Worm (Caenorhabditis elegans) whole organism, L2 larva: Measurements from ENCODE around the gene cox-14.
A peak's percentile ranks its signal among the peaks of the same experiment; 100 is the strongest.

Experiments used
- C34F6.9 ChIP-seq: fragments of 150-350 bp; optimal IDR thresholded peaks from 2 replicates; lab custom pipeline; 2014; ENCODE audit warnings: missing biosample characterization, missing genetic modification characterization
- F13H6.1 ChIP-seq: sonication (generic microtip); optimal IDR thresholded peaks from 2 replicates; lab custom pipeline; 2016; ENCODE audit warnings: missing genetic modification characterization, missing compliant biosample characterization
- R02D3.7 ChIP-seq: fragments of 150-350 bp; optimal IDR thresholded peaks from 2 replicates; lab custom pipeline; 2014; ENCODE audit warnings: missing biosample characterization, missing genetic modification characterization
- Y55F3AM.14 ChIP-seq: fragments of 200-800 bp; sonication (Bioruptor generic); optimal IDR thresholded peaks from 2 replicates; lab custom pipeline; 2018; ENCODE audit warnings: mild to moderate bottlenecking, missing genetic modification characterization, missing compliant biosample characterization
- ZK546.5 ChIP-seq: sonication (generic microtip); optimal IDR thresholded peaks from 2 replicates; lab custom pipeline; 2017; ENCODE audit warnings: missing biosample characterization, missing genetic modification characterization
- alr-1 ChIP-seq: fragments of 150-350 bp; optimal IDR thresholded peaks from 2 replicates; lab custom pipeline; 2014; ENCODE audit warnings: missing biosample characterization, missing genetic modification characterization
- aly-2 ChIP-seq: fragments of 150-350 bp; optimal IDR thresholded peaks from 2 replicates; lab custom pipeline; 2014; ENCODE audit warnings: missing biosample characterization, missing genetic modification characterization
- ama-1 ChIP-seq: fragments of 150-350 bp; optimal IDR thresholded peaks from 2 replicates; lab custom pipeline; 2018; ENCODE audit warnings: inconsistent platforms
- blmp-1 ChIP-seq: sonication (generic microtip); optimal IDR thresholded peaks from 2 replicates; lab custom pipeline; 2017; ENCODE audit warnings: missing genetic modification characterization, mild to moderate bottlenecking, missing compliant biosample characterization, antibody characterized with exemption, moderate library complexity; ENCODE audit not compliant: insufficient read depth
- ceh-16 ChIP-seq: fragments of 150-350 bp; optimal IDR thresholded peaks from 2 replicates; lab custom pipeline; 2014; ENCODE audit warnings: missing biosample characterization, missing genetic modification characterization
- ceh-82 ChIP-seq: fragments of 150-350 bp; optimal IDR thresholded peaks from 2 replicates; lab custom pipeline; 2014; ENCODE audit warnings: missing biosample characterization, missing genetic modification characterization
- crh-2 ChIP-seq: sonication (generic microtip); optimal IDR thresholded peaks from 2 replicates; lab custom pipeline; 2017; ENCODE audit warnings: missing biosample characterization, missing genetic modification characterization
- egl-27 ChIP-seq: sonication (generic microtip); optimal IDR thresholded peaks from 3 replicates; lab custom pipeline; 2017; ENCODE audit warnings: missing biosample characterization, missing genetic modification reagents, missing genetic modification characterization
- elt-1 ChIP-seq: fragments of 150-350 bp; optimal IDR thresholded peaks from 2 replicates; lab custom pipeline; 2014; ENCODE audit warnings: missing biosample characterization, missing genetic modification characterization
- elt-3 ChIP-seq: sonication (generic microtip); optimal IDR thresholded peaks from 2 replicates; lab custom pipeline; 2017; ENCODE audit warnings: missing biosample characterization, missing genetic modification characterization
- fos-1 ChIP-seq: fragments of 150-350 bp; optimal IDR thresholded peaks from 2 replicates; lab custom pipeline; 2014; ENCODE audit warnings: missing biosample characterization, missing genetic modification characterization
- gmeb-1 ChIP-seq: fragments of 150-350 bp; optimal IDR thresholded peaks from 2 replicates; lab custom pipeline; 2014; ENCODE audit warnings: missing biosample characterization, missing genetic modification characterization
- lin-11 ChIP-seq: fragments of 150-350 bp; sonication (generic microtip); optimal IDR thresholded peaks from 2 replicates; lab custom pipeline; 2014; ENCODE audit warnings: missing biosample characterization, missing genetic modification characterization, inconsistent platforms, mixed read lengths
- lin-13 ChIP-seq: fragments of 150-350 bp; optimal IDR thresholded peaks from 2 replicates; lab custom pipeline; 2014; ENCODE audit warnings: missing biosample characterization, missing genetic modification reagents, missing genetic modification characterization
- lin-39 ChIP-seq: fragments of 150-350 bp; optimal IDR thresholded peaks from 2 replicates; lab custom pipeline; 2014; ENCODE audit warnings: missing biosample characterization, missing genetic modification reagents, missing genetic modification characterization
- lsy-2 ChIP-seq, 2 experiments: fragments of 150-350 bp in 1 of 2; sonication (generic microtip) in 1 of 2; optimal IDR thresholded peaks; 2 replicates each; lab custom pipeline; 2014 to 2017; ENCODE audit warnings: missing biosample characterization in 2 of 2, missing genetic modification characterization in 2 of 2
- mab-5 ChIP-seq: fragments of 150-350 bp; optimal IDR thresholded peaks from 2 replicates; lab custom pipeline; 2014; ENCODE audit warnings: missing biosample characterization, missing genetic modification characterization
- mdl-1 ChIP-seq, 2 experiments: fragments of 150-350 bp in 1 of 2; sonication (generic microtip) in 1 of 2; optimal IDR thresholded peaks; 2 replicates each; lab custom pipeline; 2017; ENCODE audit warnings: missing biosample characterization in 2 of 2, missing genetic modification characterization in 2 of 2
- nhr-10 ChIP-seq: sonication (generic microtip); optimal IDR thresholded peaks from 2 replicates; lab custom pipeline; 2017; ENCODE audit warnings: missing biosample characterization, missing genetic modification characterization
- nhr-11 ChIP-seq: fragments of 150-350 bp; optimal IDR thresholded peaks from 2 replicates; lab custom pipeline; 2014; ENCODE audit warnings: missing biosample characterization, missing genetic modification characterization
- nhr-12 ChIP-seq: fragments of 150-350 bp; optimal IDR thresholded peaks from 2 replicates; lab custom pipeline; 2014; ENCODE audit warnings: missing biosample characterization, missing genetic modification characterization
- nhr-129 ChIP-seq: fragments of 150-350 bp; optimal IDR thresholded peaks from 2 replicates; lab custom pipeline; 2014; ENCODE audit warnings: missing biosample characterization, missing genetic modification characterization
- nhr-21 ChIP-seq: fragments of 150-350 bp; optimal IDR thresholded peaks from 2 replicates; lab custom pipeline; 2014; ENCODE audit warnings: missing biosample characterization, missing genetic modification characterization
- nhr-237 ChIP-seq: fragments of 150-350 bp; optimal IDR thresholded peaks from 2 replicates; lab custom pipeline; 2014; ENCODE audit warnings: missing biosample characterization, missing genetic modification characterization
- nhr-25 ChIP-seq: fragments of 150-350 bp; sonication (generic microtip); optimal IDR thresholded peaks from 3 replicates; lab custom pipeline; 2014; ENCODE audit warnings: missing biosample characterization, missing genetic modification characterization
- nhr-6 ChIP-seq: fragments of 150-350 bp; optimal IDR thresholded peaks from 2 replicates; lab custom pipeline; 2014; ENCODE audit warnings: missing biosample characterization, missing genetic modification characterization
- nhr-77 ChIP-seq: fragments of 150-350 bp; optimal IDR thresholded peaks from 2 replicates; lab custom pipeline; 2014; ENCODE audit warnings: missing biosample characterization, missing genetic modification characterization
- peb-1 ChIP-seq: fragments of 150-350 bp; optimal IDR thresholded peaks from 2 replicates; lab custom pipeline; 2014; ENCODE audit warnings: missing biosample characterization, missing genetic modification characterization
- sem-4 ChIP-seq: fragments of 150-350 bp; optimal IDR thresholded peaks from 2 replicates; lab custom pipeline; 2014; ENCODE audit warnings: missing biosample characterization, missing genetic modification reagents, missing genetic modification characterization
- skn-1 ChIP-seq: sonication (generic microtip); optimal IDR thresholded peaks from 2 replicates; lab custom pipeline; 2017; ENCODE audit warnings: missing biosample characterization, missing genetic modification characterization
- sma-3 ChIP-seq: sonication (generic microtip); optimal IDR thresholded peaks from 2 replicates; lab custom pipeline; 2016; ENCODE audit warnings: missing genetic modification reagents, missing genetic modification characterization, missing compliant biosample characterization
- snpc-4 ChIP-seq: fragments of 150-350 bp; optimal IDR thresholded peaks from 2 replicates; lab custom pipeline; 2014; ENCODE audit warnings: missing biosample characterization, missing genetic modification characterization
- unc-39 ChIP-seq: fragments of 150-350 bp; optimal IDR thresholded peaks from 2 replicates; lab custom pipeline; 2014; ENCODE audit warnings: missing biosample characterization, missing genetic modification characterization
- unc-55 ChIP-seq: fragments of 150-350 bp; sonication (generic microtip); optimal IDR thresholded peaks from 3 replicates; lab custom pipeline; 2014; ENCODE audit warnings: missing biosample characterization, missing genetic modification reagents, missing genetic modification characterization
- unc-62 ChIP-seq: fragments of 150-350 bp; optimal IDR thresholded peaks from 2 replicates; lab custom pipeline; 2014; ENCODE audit warnings: missing biosample characterization, missing genetic modification reagents, missing genetic modification characterization
- zag-1 ChIP-seq: fragments of 150-350 bp; optimal IDR thresholded peaks from 2 replicates; lab custom pipeline; 2014; ENCODE audit warnings: missing biosample characterization, missing genetic modification characterization
- ztf-1 ChIP-seq: fragments of 200-800 bp; sonication (Bioruptor generic); conservative IDR thresholded peaks from 2 replicates; pipeline ENCODE4 v1.3.6; 2022; ENCODE audit warnings: missing genetic modification characterization, missing compliant biosample characterization
- ztf-11 ChIP-seq: sonication (generic microtip); optimal IDR thresholded peaks from 2 replicates; lab custom pipeline; 2017; ENCODE audit warnings: missing biosample characterization, missing genetic modification characterization
- ztf-4 ChIP-seq: fragments of 150-350 bp; optimal IDR thresholded peaks from 2 replicates; lab custom pipeline; 2014; ENCODE audit warnings: missing biosample characterization, missing genetic modification characterization

The cox-14 gene

ce11 chrIII:10206352-10206751 lies 12.4 kb upstream of the cox-14 start:
- TF ChIP-seq blmp-1 (tag; lab: Kevin White, UChicago) (no peak), F13H6.1 (tag; lab: Kevin White, UChicago) (no peak), nhr-6 (no peak), ztf-4 (no peak), aly-2 (tag; lab: Kevin White, UChicago) (no peak), fos-1 (tag; lab: Kevin White, UChicago) (no peak), lin-13 (GFP tag; lab: Kevin White, UChicago) (no peak), nhr-129 (tag; lab: Kevin White, UChicago) (no peak), elt-3 (tag; lab: Kevin White, UChicago) (no peak), sem-4 (tag; lab: Kevin White, UChicago) (no peak), R02D3.7 (tag; lab: Kevin White, UChicago) (no peak), ztf-1 (GFP tag; lab: Robert Waterston, UW) (no peak), egl-27 (tag; lab: Kevin White, UChicago) (no peak), ceh-16 (no peak), alr-1 (no peak)
- TF ChIP-seq, all 48 proteins: peak for 0

- TF ChIP-seq sem-4 (tag; lab: Kevin White, UChicago), result no peak
- no peak for TF ChIP-seq ztf-1 (GFP tag; lab: Robert Waterston, UW)
- no peak for TF ChIP-seq unc-55 (GFP tag; lab: Kevin White, UChicago)
- TF ChIP-seq lin-39 (tag; lab: Kevin White, UChicago), result no peak
- TF ChIP-seq ceh-16, result no peak
- TF ChIP-seq nhr-6, result no peak
- TF ChIP-seq R02D3.7 (tag; lab: Kevin White, UChicago), result no peak
- TF ChIP-seq, all 48 proteins: peak for 0
These were observed 9.0 kb upstream of the cox-14 start, which contains the start of gene T20G5.9 for ce11 chrIII:10209703-10210102. Gene T20G5.9, plus strand, starts transcription at chrIII:10209840.

ce11 chrIII:10211889-10212494 lies 6.8 kb upstream of the cox-14 start, which contains the start of the genes blos-1 and best-18:
Gene blos-1, minus strand, starts transcription at chrIII:10211946.
Gene best-18, plus strand, starts transcription at chrIII:10212396.
- TF ChIP-seq lsy-2 (tag; optimal IDR thresholded peaks at IDR 0.05; lab: Kevin White, UChicago), result peak in 1 of 2 experiments; percentile 19
- TF ChIP-seq ztf-11, result no peak
- peak; percentile 18 for TF ChIP-seq unc-55 (GFP tag; lab: Kevin White, UChicago)
- no peak for TF ChIP-seq nhr-25 (tag; lab: Kevin White, UChicago)

ce11 chrIII:10214540-10214979 lies 4.2 kb upstream of the cox-14 start:
- TF ChIP-seq elt-1 (tag; lab: Kevin White, UChicago) (no peak), nhr-237 (tag; lab: Kevin White, UChicago) (no peak), nhr-25 (tag; lab: Kevin White, UChicago) (peak; percentile 59), egl-27 (tag; lab: Kevin White, UChicago) (no peak), lsy-2 (tag; optimal IDR thresholded peaks at IDR 0.05; lab: Kevin White, UChicago) (peak in 1 of 2 experiments; percentile 80), fos-1 (tag; lab: Kevin White, UChicago) (no peak), sma-3 (GFP tag; lab: Kevin White, UChicago) (peak; percentile 75), blmp-1 (tag; lab: Kevin White, UChicago) (peak; percentile 45), nhr-11 (no peak), alr-1 (no peak), mab-5 (no peak), ZK546.5 (tag; lab: Kevin White, UChicago) (no peak), ztf-1 (GFP tag; lab: Robert Waterston, UW) (no peak), ama-1 (peak; percentile 89), skn-1 (tag; lab: Kevin White, UChicago) (no peak), unc-39 (tag; lab: Kevin White, UChicago) (no peak), peb-1 (tag; lab: Kevin White, UChicago) (no peak), ztf-11 (no peak), ceh-82 (no peak), nhr-77 (tag; lab: Kevin White, UChicago) (no peak), C34F6.9 (tag; lab: Kevin White, UChicago) (no peak), R02D3.7 (tag; lab: Kevin White, UChicago) (no peak), nhr-6 (peak; percentile 13), gmeb-1 (tag; lab: Kevin White, UChicago) (peak; percentile 32), crh-2 (peak; percentile 85), nhr-129 (tag; lab: Kevin White, UChicago) (peak; percentile 6), ztf-4 (peak; percentile 85), Y55F3AM.14 (GFP tag; lab: Kevin White, UChicago) (peak; percentile 41), F13H6.1 (tag; lab: Kevin White, UChicago) (peak; percentile 71), nhr-10 (tag; lab: Kevin White, UChicago) (no peak), zag-1 (no peak), ceh-16 (no peak), unc-62 (GFP tag; lab: Kevin White, UChicago) (no peak), nhr-21 (tag; lab: Kevin White, UChicago) (no peak), lin-39 (tag; lab: Kevin White, UChicago) (no peak), nhr-12 (tag; lab: Kevin White, UChicago) (no peak), aly-2 (tag; lab: Kevin White, UChicago) (no peak), mdl-1 (tag; optimal IDR thresholded peaks at IDR 0.05; lab: Kevin White, UChicago) (no peak), lin-11 (no peak), snpc-4 (tag; lab: Kevin White, UChicago) (no peak)
